Worm (Caenorhabditis elegans): ENCODE measurements around the gene rabr-2.

DNA sequence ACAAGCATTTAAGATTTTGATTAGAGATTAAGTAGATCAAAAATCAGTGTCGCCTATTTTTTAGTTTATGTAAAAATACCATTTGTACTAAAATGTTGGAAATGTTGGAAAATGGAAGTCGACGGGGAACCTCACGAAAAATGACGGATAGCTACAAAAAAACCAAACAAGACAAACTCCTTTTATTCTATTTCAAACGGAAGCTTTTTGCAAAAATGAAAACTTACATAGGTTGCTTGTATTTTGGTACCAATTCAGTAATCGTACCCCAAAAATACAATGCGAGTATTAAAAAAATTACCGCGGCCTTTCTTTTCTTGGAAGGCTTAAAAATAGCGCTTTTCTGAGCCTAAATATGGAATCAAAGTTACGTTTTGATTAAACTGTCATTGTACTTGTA is 29.1 kb downstream of the rabr-2 start:
- no peak for TF ChIP-seq F10E7.11 (tag; optimal IDR thresholded peaks at IDR 0.05)
- TF ChIP-seq F49E8.2 (tag; optimal IDR thresholded peaks at IDR 0.05; ENCODE audit: insufficient read depth), result no peak
- TF ChIP-seq atf-7 (tag; optimal IDR thresholded peaks at IDR 0.05), result no peak
- no peak for TF ChIP-seq ceh-79 (tag; optimal IDR thresholded peaks at IDR 0.05)
- TF ChIP-seq ekl-4 (GFP tag; IDR thresholded peaks at IDR 0.05), result no peak
- TF ChIP-seq ztf-3 (GFP tag; optimal IDR thresholded peaks at IDR 0.05), result no peak
- no peak for TF ChIP-seq rec-8 (tag; optimal IDR thresholded peaks at IDR 0.05)
- TF ChIP-seq sea-2 (GFP tag; IDR thresholded peaks at IDR 0.05), result no peak
- no peak for TF ChIP-seq snpc-4 (GFP tag; optimal IDR thresholded peaks at IDR 0.05)
- no peak for TF ChIP-seq snpc-4 (tag; optimal IDR thresholded peaks at IDR 0.05)
- no peak for TF ChIP-seq die-1 (tag; optimal IDR thresholded peaks at IDR 0.05)
- no peak for TF ChIP-seq sptf-2 (GFP tag; optimal IDR thresholded peaks at IDR 0.05)
- TF ChIP-seq lin-35 (GFP tag; optimal IDR thresholded peaks at IDR 0.05), result no peak
